Fruit fly (Drosophila melanogaster) whole organism, prepupa: ENCODE measurements around the gene Dph1.

Experiments
- CG10631 ChIP-seq: fragments of 200-800 bp; sonication (Bioruptor generic); optimal IDR thresholded peaks from 2 replicates; lab custom pipeline; 2016; ENCODE audit warnings: missing biosample characterization, missing genetic modification characterization
- CG11762 ChIP-seq: fragments of 200-800 bp; sonication (Bioruptor generic); optimal IDR thresholded peaks from 3 replicates; lab custom pipeline; 2016; ENCODE audit warnings: missing biosample characterization, missing genetic modification characterization; ENCODE audit not compliant: insufficient read depth
- CG15336 ChIP-seq: fragments of 200-800 bp; sonication (Bioruptor generic); IDR thresholded peaks from 2 replicates; pipeline ENCODE4 v1.3.6; 2022; ENCODE audit warnings: missing biosample characterization, missing genetic modification characterization
- CG32006 ChIP-seq: fragments of 200-800 bp; sonication (Bioruptor generic); optimal IDR thresholded peaks from 3 replicates; lab custom pipeline; 2017; ENCODE audit warnings: missing biosample characterization, mild to moderate bottlenecking, missing genetic modification characterization
- CG4318 ChIP-seq: fragments of 200-800 bp; sonication (Bioruptor generic); optimal IDR thresholded peaks from 3 replicates; lab custom pipeline; 2017; ENCODE audit warnings: missing biosample characterization, mild to moderate bottlenecking, missing genetic modification characterization
- CG6792 ChIP-seq: fragments of 200-800 bp; sonication (Bioruptor generic); optimal IDR thresholded peaks from 3 replicates; lab custom pipeline; 2016; ENCODE audit warnings: missing biosample characterization, missing genetic modification characterization
- CG9139 ChIP-seq: fragments of 200-800 bp; sonication (Bioruptor generic); optimal IDR thresholded peaks from 3 replicates; lab custom pipeline; 2017; ENCODE audit warnings: missing biosample characterization, mild to moderate bottlenecking, missing genetic modification characterization
- Hr38 ChIP-seq: sonication (Bioruptor generic); optimal IDR thresholded peaks from 2 replicates; lab custom pipeline; 2016; ENCODE audit warnings: missing biosample characterization, missing genetic modification characterization
- Hr39 ChIP-seq: fragments of 200-800 bp; sonication (Bioruptor generic); optimal IDR thresholded peaks from 2 replicates; lab custom pipeline; 2016; ENCODE audit warnings: missing biosample characterization, missing genetic modification characterization
- Met ChIP-seq: fragments of 200-800 bp; sonication (Bioruptor generic); optimal IDR thresholded peaks from 3 replicates; lab custom pipeline; 2016; ENCODE audit warnings: missing biosample characterization, missing genetic modification characterization
- fkh ChIP-seq: fragments of 200-800 bp; sonication (Bioruptor generic); optimal IDR thresholded peaks from 3 replicates; lab custom pipeline; 2017; ENCODE audit warnings: missing biosample characterization, mild to moderate bottlenecking, missing genetic modification characterization, moderate library complexity
- svp ChIP-seq: fragments of 200-800 bp; sonication (Bioruptor generic); peaks from one replicate; lab custom pipeline; 2016; ENCODE audit warnings: missing biosample characterization, missing genetic modification characterization
- vri ChIP-seq: fragments of 200-800 bp; sonication (Bioruptor generic); optimal IDR thresholded peaks from 3 replicates; lab custom pipeline; 2016; ENCODE audit warnings: missing biosample characterization, mild to moderate bottlenecking, missing genetic modification characterization

dm6 chr3L:11656189-11656588, 40.6 kb downstream of the Dph1 start:
- TF ChIP-seq CG4318 (peak; percentile 47), fkh (GFP tag; lab: Kevin White, UChicago) (no peak), Hr39 (GFP tag; lab: Kevin White, UChicago) (no peak), CG9139 (GFP tag; lab: Kevin White, UChicago) (no peak), CG11762 (GFP tag; lab: Kevin White, UChicago) (peak; percentile 32), Met (GFP tag; lab: Kevin White, UChicago) (no peak), svp (GFP tag; lab: Kevin White, UChicago) (peak; percentile 35), CG15336 (GFP tag; lab: Robert Waterston, UW) (peak; percentile 90), CG6792 (peak; percentile 44), vri (GFP tag; lab: Kevin White, UChicago) (no peak), CG32006 (GFP tag; lab: Kevin White, UChicago) (peak; percentile 82), Hr38 (GFP tag; lab: Kevin White, UChicago) (peak; percentile 6), CG10631 (GFP tag; lab: Kevin White, UChicago) (peak; percentile 40)
